Fruit fly (Drosophila melanogaster) whole organism, larva: ENCODE measurements around the gene form3.

Source experiments
- noc ChIP-seq: fragments of 200-800 bp; sonication (Bioruptor generic); optimal IDR thresholded peaks from 3 replicates; lab custom pipeline; 2019; ENCODE audit warnings: missing biosample characterization, mild to moderate bottlenecking, missing genetic modification characterization, moderate library complexity

form3 gene

dm6 chr3L:7147796-7148195, 53.2 kb downstream of the form3 start:
- no peak for TF ChIP-seq noc (tag; lab: Kevin White, UChicago)

dm6 chr3L:7149388-7149787, 54.8 kb downstream of the form3 start:
- TF ChIP-seq noc (tag; lab: Kevin White, UChicago), result no peak

dm6 chr3L:7149827-7150226, 55.2 kb downstream of the form3 start:
- TF ChIP-seq noc (tag; lab: Kevin White, UChicago), result no peak

dm6 chr3L:7150850-7151249, 56.2 kb downstream of the form3 start:
- TF ChIP-seq noc (tag; lab: Kevin White, UChicago), result no peak

dm6 chr3L:7151521-7152465, 57.2 kb downstream of the form3 start:
- no peak for TF ChIP-seq noc (tag; lab: Kevin White, UChicago)

- peak; percentile 9 for TF ChIP-seq noc (tag; lab: Kevin White, UChicago)
Observed at dm6 chr3L:7153634-7154033, 59.0 kb downstream of the form3 start.

dm6 chr3L:7154249-7154648, 59.6 kb downstream of the form3 start:
- TF ChIP-seq noc (tag; lab: Kevin White, UChicago), result no peak

- peak; percentile 25 for TF ChIP-seq noc (tag; lab: Kevin White, UChicago)
Observed at dm6 chr3L:7155522-7155978, 60.9 kb downstream of the form3 start.

dm6 chr3L:7156239-7156638, 61.6 kb downstream of the form3 start:
- no peak for TF ChIP-seq noc (tag; lab: Kevin White, UChicago)

- no peak for TF ChIP-seq noc (tag; lab: Kevin White, UChicago)
Observed at dm6 chr3L:7156890-7157289, 62.3 kb downstream of the form3 start, which contains the start of gene corn. Gene corn (minus strand): TSS chr3L:7157073.

dm6 chr3L:7157713-7158112, 63.1 kb downstream of the form3 start, which contains the start of gene CG8620:
Gene CG8620 (plus strand): TSS chr3L:7158099.
- TF ChIP-seq noc (tag; lab: Kevin White, UChicago), result no peak

- TF ChIP-seq noc (tag; lab: Kevin White, UChicago), result no peak
Observed at dm6 chr3L:7161310-7161709, 66.7 kb downstream of the form3 start.

dm6 chr3L:7161924-7162323, 67.3 kb downstream of the form3 start:
- no peak for TF ChIP-seq noc (tag; lab: Kevin White, UChicago)
